Fruit fly (Drosophila melanogaster) whole organism, embryonic: Measurements from ENCODE around the gene CG43447.

Source experiments
- Ada2b ChIP-seq: fragments of 200-800 bp; sonication (Bioruptor generic); IDR thresholded peaks from 2 replicates; pipeline ENCODE4 v1.3.6; 2022; ENCODE audit warnings: missing biosample characterization, missing genetic modification characterization
- BEAF-32 ChIP-seq: fragments of 200-800 bp; sonication (Bioruptor generic); optimal IDR thresholded peaks from 3 replicates; lab custom pipeline; 2017; ENCODE audit warnings: missing biosample characterization, missing genetic modification characterization, mild to moderate bottlenecking, moderate library complexity, missing genetic modification reagents
- Bgb ChIP-seq: fragments of 200-800 bp; sonication (Bioruptor generic); IDR thresholded peaks from 2 replicates; pipeline ENCODE4 v1.3.6; 2022; ENCODE audit warnings: missing biosample characterization, missing genetic modification characterization; ENCODE audit not compliant: partially characterized antibody
- C15 ChIP-seq: fragments of 200-800 bp; sonication (Bioruptor generic); IDR thresholded peaks from 3 replicates; pipeline ENCODE4 v1.3.6; 2022; ENCODE audit warnings: missing biosample characterization, missing genetic modification characterization
- CG10565 ChIP-seq: fragments of 200-800 bp; sonication (Bioruptor generic); optimal IDR thresholded peaks from 3 replicates; lab custom pipeline; 2016; ENCODE audit warnings: missing biosample characterization, mild to moderate bottlenecking, missing genetic modification characterization
- CG12659 ChIP-seq: fragments of 200-800 bp; sonication (Bioruptor generic); optimal IDR thresholded peaks from 3 replicates; lab custom pipeline; 2017; ENCODE audit warnings: mild to moderate bottlenecking, missing biosample characterization, missing genetic modification reagents, missing genetic modification characterization
- CG15011 ChIP-seq: fragments of 200-800 bp; sonication (Bioruptor generic); optimal IDR thresholded peaks from 3 replicates; lab custom pipeline; 2018; ENCODE audit warnings: missing biosample characterization, mild to moderate bottlenecking, missing genetic modification characterization
- CG17912 ChIP-seq: fragments of 200-800 bp; sonication (Bioruptor generic); optimal IDR thresholded peaks from 2 replicates; lab custom pipeline; 2018; ENCODE audit warnings: missing biosample characterization, mild to moderate bottlenecking, missing genetic modification characterization
- CG2116 ChIP-seq: fragments of 200-800 bp; sonication (Bioruptor generic); optimal IDR thresholded peaks from 3 replicates; lab custom pipeline; 2018; ENCODE audit warnings: missing biosample characterization, mild to moderate bottlenecking, missing genetic modification characterization
- CG30431 ChIP-seq: fragments of 200-800 bp; sonication (Bioruptor generic); optimal IDR thresholded peaks from 2 replicates; lab custom pipeline; 2017; ENCODE audit warnings: missing biosample characterization, missing genetic modification characterization
- CG3838 ChIP-seq: fragments of 200-800 bp; sonication (Bioruptor generic); optimal IDR thresholded peaks from 3 replicates; lab custom pipeline; 2016; ENCODE audit warnings: missing biosample characterization, missing genetic modification characterization
- CG4617 ChIP-seq: fragments of 200-800 bp; sonication (Bioruptor generic); optimal IDR thresholded peaks from 3 replicates; lab custom pipeline; 2016; ENCODE audit warnings: missing biosample characterization, missing genetic modification characterization, borderline replicate concordance
- CG4820 ChIP-seq: fragments of 200-800 bp; sonication (Bioruptor generic); optimal IDR thresholded peaks from 3 replicates; lab custom pipeline; 2016; ENCODE audit warnings: missing biosample characterization, missing genetic modification characterization
- CG4854 ChIP-seq: fragments of 200-800 bp; sonication (Bioruptor generic); optimal IDR thresholded peaks from 2 replicates; lab custom pipeline; 2016; ENCODE audit warnings: missing biosample characterization, missing genetic modification characterization, inconsistent platforms
- CG5245 ChIP-seq: fragments of 200-800 bp; sonication (Bioruptor generic); optimal IDR thresholded peaks from 3 replicates; lab custom pipeline; 2016; ENCODE audit warnings: missing biosample characterization, missing genetic modification characterization
- CG8944 ChIP-seq: fragments of 200-800 bp; sonication (Bioruptor generic); optimal IDR thresholded peaks from 3 replicates; lab custom pipeline; 2016; ENCODE audit warnings: missing biosample characterization, missing genetic modification characterization
- CG9727 ChIP-seq: fragments of 200-800 bp; sonication (Bioruptor generic); optimal IDR thresholded peaks from 3 replicates; lab custom pipeline; 2017; ENCODE audit warnings: missing biosample characterization, mild to moderate bottlenecking, missing genetic modification characterization
- CG9876 ChIP-seq: fragments of 200-800 bp; sonication (Bioruptor generic); optimal IDR thresholded peaks from 2 replicates; lab custom pipeline; 2016; ENCODE audit warnings: missing biosample characterization, missing genetic modification characterization
- CoRest ChIP-seq: fragments of 200-800 bp; sonication (Bioruptor generic); optimal IDR thresholded peaks from 3 replicates; lab custom pipeline; 2018; ENCODE audit warnings: missing biosample characterization, mild to moderate bottlenecking, missing genetic modification characterization, moderate library complexity
- D ChIP-seq, 2 experiments: fragments of 200-800 bp in 1 of 2; fragments of >200 bp in 1 of 2; sonication (Bioruptor generic) in 1 of 2; optimal IDR thresholded peaks; 2 replicates in 1 of 2; 3 replicates in 1 of 2; lab custom pipeline; 2017; ENCODE audit warnings: mild to moderate bottlenecking in 1 of 2, missing biosample characterization in 1 of 2, missing genetic modification characterization in 1 of 2, missing genetic modification reagents in 1 of 2
- Dip2 ChIP-seq: fragments of 200-800 bp; sonication (Bioruptor generic); IDR thresholded peaks from 2 replicates; pipeline ENCODE4 v1.3.6; 2022; ENCODE audit warnings: missing biosample characterization, missing genetic modification characterization
- Dll ChIP-seq: fragments of 200-800 bp; sonication (Bioruptor generic); IDR thresholded peaks from 4 replicates; pipeline ENCODE4 v1.3.6; 2022; ENCODE audit warnings: missing biosample characterization, missing genetic modification characterization; ENCODE audit not compliant: partially characterized antibody
- Doc2 ChIP-seq: fragments of 200-800 bp; sonication (Bioruptor generic); IDR thresholded peaks from 2 replicates; pipeline ENCODE4 v1.3.6; 2022; ENCODE audit warnings: missing biosample characterization, missing genetic modification characterization
- E2f2 ChIP-seq: fragments of 200-800 bp; sonication (Bioruptor generic); IDR thresholded peaks from 2 replicates; pipeline ENCODE4 v1.3.6; 2022; ENCODE audit warnings: missing biosample characterization, missing genetic modification characterization
- Ets97D ChIP-seq: fragments of 200-800 bp; sonication (Bioruptor generic); optimal IDR thresholded peaks from 3 replicates; lab custom pipeline; 2016; ENCODE audit warnings: missing biosample characterization, missing genetic modification characterization
- Gug ChIP-seq: fragments of 200-800 bp; sonication (Bioruptor generic); IDR thresholded peaks from 4 replicates; pipeline ENCODE4 v1.3.6; 2022; ENCODE audit warnings: missing biosample characterization, missing genetic modification characterization
- Hr39 ChIP-seq: fragments of >200 bp; optimal IDR thresholded peaks from 2 replicates; lab custom pipeline; 2017
- MBD-R2 ChIP-seq: fragments of 200-800 bp; sonication (Bioruptor generic); IDR thresholded peaks from 2 replicates; pipeline ENCODE4 v1.3.6; 2022; ENCODE audit warnings: missing biosample characterization, missing genetic modification characterization
- Stat92E ChIP-seq, 3 experiments: fragments of >200 bp in 2 of 3; fragments of 200-800 bp in 1 of 3; sonication (Bioruptor generic) in 1 of 3; optimal IDR thresholded peaks; 2 replicates each; lab custom pipeline; 2017 to 2019; ENCODE audit warnings: missing biosample characterization in 3 of 3, missing genetic modification characterization in 3 of 3, mild to moderate bottlenecking in 1 of 3, moderate library complexity in 1 of 3
- Tbp ChIP-seq: fragments of >200 bp; optimal IDR thresholded peaks from 2 replicates; lab custom pipeline; 2018; ENCODE audit warnings: missing biosample characterization, missing genetic modification characterization
- abd-A ChIP-seq: fragments of 200-800 bp; sonication (Bioruptor generic); optimal IDR thresholded peaks from 3 replicates; lab custom pipeline; 2019; ENCODE audit warnings: missing biosample characterization, mild to moderate bottlenecking, missing genetic modification characterization, moderate library complexity
- ato ChIP-seq: fragments of 200-800 bp; sonication (Bioruptor generic); IDR thresholded peaks from 2 replicates; pipeline ENCODE4 v1.3.6; 2022; ENCODE audit warnings: missing biosample characterization, missing genetic modification characterization; ENCODE audit not compliant: partially characterized antibody
- cad ChIP-seq: fragments of >200 bp; optimal IDR thresholded peaks from 2 replicates; lab custom pipeline; 2017; ENCODE audit warnings: missing biosample characterization, missing genetic modification characterization
- cas ChIP-seq: fragments of 200-800 bp; sonication (Bioruptor generic); IDR thresholded peaks from 2 replicates; pipeline ENCODE4 v1.3.6; 2022; ENCODE audit warnings: missing biosample characterization, missing genetic modification characterization
- dm ChIP-seq: fragments of 200-800 bp; sonication (Bioruptor generic); optimal IDR thresholded peaks from 3 replicates; lab custom pipeline; 2016; ENCODE audit warnings: missing biosample characterization, missing genetic modification characterization
- dmrt11E ChIP-seq: fragments of 200-800 bp; sonication (Bioruptor generic); optimal IDR thresholded peaks from 3 replicates; lab custom pipeline; 2018; ENCODE audit warnings: missing biosample characterization, mild to moderate bottlenecking, missing genetic modification characterization, moderate library complexity
- exex ChIP-seq: fragments of 200-800 bp; sonication (Bioruptor generic); optimal IDR thresholded peaks from 4 replicates; lab custom pipeline; 2018; ENCODE audit warnings: missing biosample characterization, mild to moderate bottlenecking, missing genetic modification characterization, moderate library complexity
- fd64A ChIP-seq: fragments of 200-800 bp; sonication (Bioruptor generic); optimal IDR thresholded peaks from 3 replicates; lab custom pipeline; 2018; ENCODE audit warnings: missing biosample characterization, mild to moderate bottlenecking, missing genetic modification characterization
- gfzf ChIP-seq: fragments of 200-800 bp; sonication (Bioruptor generic); optimal IDR thresholded peaks from 2 replicates; lab custom pipeline; 2016; ENCODE audit warnings: missing biosample characterization, mild to moderate bottlenecking, missing genetic modification characterization, moderate library complexity
- mam ChIP-seq: fragments of 200-800 bp; sonication (Bioruptor generic); optimal IDR thresholded peaks from 3 replicates; lab custom pipeline; 2016; ENCODE audit warnings: missing biosample characterization, missing genetic modification characterization
- pb ChIP-seq: fragments of 200-800 bp; sonication (Bioruptor generic); optimal IDR thresholded peaks from 3 replicates; lab custom pipeline; 2016; ENCODE audit warnings: missing biosample characterization, missing genetic modification characterization
- pho ChIP-seq: fragments of 200-800 bp; sonication (Bioruptor generic); optimal IDR thresholded peaks from 2 replicates; lab custom pipeline; 2016; ENCODE audit warnings: missing biosample characterization, missing genetic modification characterization
- prd ChIP-seq, 3 experiments: fragments of >200 bp in 2 of 3; fragments of 200-800 bp in 1 of 3; sonication (Bioruptor generic) in 1 of 3; optimal IDR thresholded peaks in 2 of 3; IDR thresholded peaks in 1 of 3; 2 replicates in 2 of 3; 3 replicates in 1 of 3; pipeline versions ENCODE4 v1.3.6 to Lab custom; 2017 to 2022; ENCODE audit warnings: missing biosample characterization in 1 of 3, missing genetic modification characterization in 1 of 3
- run ChIP-seq: fragments of 200-800 bp; sonication (Bioruptor generic); optimal IDR thresholded peaks from 3 replicates; lab custom pipeline; 2018; ENCODE audit warnings: missing biosample characterization, mild to moderate bottlenecking, missing genetic modification characterization
- sens-2 ChIP-seq: fragments of 200-800 bp; sonication (Bioruptor generic); IDR thresholded peaks from 2 replicates; pipeline ENCODE4 v1.3.6; 2022; ENCODE audit warnings: missing biosample characterization, missing genetic modification characterization
- shn ChIP-seq: fragments of 200-800 bp; sonication (Bioruptor generic); optimal IDR thresholded peaks from 3 replicates; lab custom pipeline; 2016; ENCODE audit warnings: missing biosample characterization, missing genetic modification characterization
- sob ChIP-seq: fragments of 200-800 bp; sonication (Bioruptor generic); IDR thresholded peaks from 2 replicates; pipeline ENCODE4 v1.3.6; 2022; ENCODE audit warnings: missing biosample characterization, missing genetic modification characterization
- trem ChIP-seq: fragments of 200-800 bp; optimal IDR thresholded peaks from 3 replicates; lab custom pipeline; 2019; ENCODE audit warnings: missing biosample characterization, mild to moderate bottlenecking, missing genetic modification characterization, moderate library complexity
- twi ChIP-seq: fragments of 200-800 bp; optimal IDR thresholded peaks from 2 replicates; lab custom pipeline; 2019; ENCODE audit warnings: missing biosample characterization, mild to moderate bottlenecking, missing genetic modification characterization, moderate library complexity
- zen2 ChIP-seq: fragments of 200-800 bp; sonication (Bioruptor generic); IDR thresholded peaks from 3 replicates; pipeline ENCODE4 v1.3.6; 2022; ENCODE audit warnings: missing biosample characterization, missing genetic modification characterization; ENCODE audit not compliant: partially characterized antibody
- zf30C ChIP-seq: fragments of 200-800 bp; sonication (Bioruptor generic); optimal IDR thresholded peaks from 3 replicates; lab custom pipeline; 2018; ENCODE audit warnings: missing biosample characterization, mild to moderate bottlenecking, missing genetic modification characterization

Gene CG43447

dm6 chr3R:27426702-27427101 lies 13.4 kb upstream of the CG43447 start (continued):
- no peak for TF ChIP-seq CG30431 (GFP tag; lab: Kevin White, UChicago)
- TF ChIP-seq Tbp = no peak
- no peak for TF ChIP-seq C15 (GFP tag; lab: Robert Waterston, UW)
- TF ChIP-seq Hr39 (lab: Kevin White, UChicago) = no peak
- no peak for TF ChIP-seq fd64A (GFP tag; lab: Kevin White, UChicago)
- no peak for TF ChIP-seq cas (GFP tag; lab: Robert Waterston, UW)
- TF ChIP-seq abd-A (tag; lab: Kevin White, UChicago) = no peak
- no peak for TF ChIP-seq zen2 (GFP tag; lab: Robert Waterston, UW)
- no peak for TF ChIP-seq CG10565
- TF ChIP-seq Doc2 (GFP tag; lab: Robert Waterston, UW) = no peak
- no peak for TF ChIP-seq CG5245 (GFP tag; lab: Kevin White, UChicago)
- peak; percentile 11 for TF ChIP-seq CG12659
- no peak for TF ChIP-seq exex (tag; lab: Kevin White, UChicago)
- TF ChIP-seq Dll = no peak
- TF ChIP-seq gfzf (GFP tag; lab: Kevin White, UChicago) = no peak
- no peak for TF ChIP-seq Dip2 (GFP tag; lab: Robert Waterston, UW)
- no peak for TF ChIP-seq cad
- peak; percentile 39 for TF ChIP-seq CG9727
- TF ChIP-seq dmrt11E (tag; lab: Kevin White, UChicago) = peak; percentile 49
- no peak for TF ChIP-seq BEAF-32
- no peak for TF ChIP-seq CG3838
- TF ChIP-seq Ada2b (GFP tag; lab: Robert Waterston, UW) = no peak
- no peak for TF ChIP-seq CG4854
- TF ChIP-seq MBD-R2 (GFP tag; lab: Robert Waterston, UW) = no peak
- no peak for TF ChIP-seq Gug (GFP tag; lab: Robert Waterston, UW)
- no peak for TF ChIP-seq CG15011 (GFP tag; lab: Kevin White, UChicago)
- no peak for TF ChIP-seq CG9876 (GFP tag; lab: Kevin White, UChicago)
- no peak for TF ChIP-seq CG17912 (GFP tag; lab: Kevin White, UChicago)
- no peak for TF ChIP-seq Ets97D (GFP tag; lab: Kevin White, UChicago)
- no peak for TF ChIP-seq dm
- TF ChIP-seq sob (GFP tag; lab: Robert Waterston, UW) = no peak
- TF ChIP-seq shn (GFP tag; lab: Kevin White, UChicago) = no peak
- TF ChIP-seq mam (GFP tag; lab: Kevin White, UChicago) = no peak
- TF ChIP-seq trem (tag; lab: Kevin White, UChicago) = no peak
- TF ChIP-seq pb (GFP tag; lab: Kevin White, UChicago) = no peak
- no peak for TF ChIP-seq ato (GFP tag; lab: Robert Waterston, UW)
- no peak for TF ChIP-seq CG4820 (GFP tag; lab: Kevin White, UChicago)
- no peak for TF ChIP-seq Stat92E (GFP tag; optimal IDR thresholded peaks at IDR 0.05; lab: Kevin White, UChicago)
- no peak for TF ChIP-seq CG2116 (GFP tag; lab: Kevin White, UChicago)
- TF ChIP-seq CG8944 (GFP tag; lab: Kevin White, UChicago) = no peak
- no peak for TF ChIP-seq pho (GFP tag; lab: Kevin White, UChicago)
- TF ChIP-seq run (tag; lab: Kevin White, UChicago) = no peak
- peak; percentile 2 for TF ChIP-seq twi (tag; lab: Kevin White, UChicago)
- TF ChIP-seq E2f2 (GFP tag; lab: Robert Waterston, UW) = no peak
- TF ChIP-seq CG4617 (GFP tag; lab: Kevin White, UChicago) = no peak
- TF ChIP-seq Bgb = no peak
- no peak for TF ChIP-seq prd (optimal IDR thresholded peaks at IDR 0.05; lab: Kevin White, UChicago)
- no peak; the same call in 2 of the 3 replicates for TF ChIP-seq prd (GFP tag; IDR thresholded peaks at IDR 0.05; lab: Robert Waterston, UW)
- no peak for TF ChIP-seq sens-2 (GFP tag; lab: Robert Waterston, UW)
- TF ChIP-seq zf30C (GFP tag; lab: Kevin White, UChicago) = no peak
- no peak for TF ChIP-seq D (optimal IDR thresholded peaks at IDR 0.05; lab: Kevin White, UChicago)
- no peak for TF ChIP-seq D (GFP tag; optimal IDR thresholded peaks at IDR 0.05; lab: Kevin White, UChicago)
- peak; percentile 58 for TF ChIP-seq CoRest (tag; lab: Kevin White, UChicago)
